Fruit fly (Drosophila melanogaster) whole organism, embryonic: ENCODE results near the gene Tlk.

Experiments used
- Atf3 ChIP-seq: fragments of 200-800 bp; sonication (Bioruptor generic); optimal IDR thresholded peaks from 3 replicates; lab custom pipeline; 2016; ENCODE audit warnings: missing biosample characterization, missing genetic modification characterization
- CG10147 ChIP-seq: fragments of 200-800 bp; sonication (Bioruptor generic); optimal IDR thresholded peaks from 2 replicates; lab custom pipeline; 2019; ENCODE audit warnings: missing biosample characterization, mild to moderate bottlenecking, missing genetic modification characterization, moderate library complexity
- CG10366 ChIP-seq: fragments of 200-800 bp; sonication (Bioruptor generic); IDR thresholded peaks from 2 replicates; pipeline ENCODE4 v1.3.6; 2022; ENCODE audit warnings: missing biosample characterization, missing genetic modification characterization
- CG15514 ChIP-seq: fragments of 200-800 bp; sonication (Bioruptor generic); optimal IDR thresholded peaks from 3 replicates; lab custom pipeline; 2017; ENCODE audit warnings: missing biosample characterization, missing genetic modification characterization, mild to moderate bottlenecking, moderate library complexity, missing genetic modification reagents
- CG17829 ChIP-seq: fragments of 200-800 bp; optimal IDR thresholded peaks from 2 replicates; lab custom pipeline; 2019; ENCODE audit warnings: missing biosample characterization, mild to moderate bottlenecking, missing genetic modification characterization, moderate library complexity
- CG1832 ChIP-seq: fragments of 200-800 bp; sonication (Bioruptor generic); optimal IDR thresholded peaks from 2 replicates; lab custom pipeline; 2017; ENCODE audit warnings: missing biosample characterization, mild to moderate bottlenecking, missing genetic modification characterization, inconsistent platforms
- CG2202 ChIP-seq: fragments of 200-800 bp; sonication (Bioruptor generic); optimal IDR thresholded peaks from 2 replicates; lab custom pipeline; 2018; ENCODE audit warnings: missing biosample characterization, mild to moderate bottlenecking, missing genetic modification characterization
- CG2889 ChIP-seq: fragments of 200-800 bp; sonication (Bioruptor generic); IDR thresholded peaks from 3 replicates; pipeline ENCODE4 v1.3.6; 2022; ENCODE audit warnings: missing biosample characterization, missing genetic modification characterization
- CG4328 ChIP-seq: fragments of 200-800 bp; sonication (Bioruptor generic); optimal IDR thresholded peaks from 3 replicates; lab custom pipeline; 2017; ENCODE audit warnings: missing biosample characterization, missing genetic modification reagents, missing genetic modification characterization
- CG4360 ChIP-seq: fragments of 200-800 bp; sonication (Bioruptor generic); IDR thresholded peaks from 2 replicates; pipeline ENCODE4 v1.3.6; 2022; ENCODE audit warnings: missing biosample characterization, missing genetic modification characterization
- CG5245 ChIP-seq: fragments of 200-800 bp; sonication (Bioruptor generic); optimal IDR thresholded peaks from 3 replicates; lab custom pipeline; 2016; ENCODE audit warnings: missing biosample characterization, missing genetic modification characterization
- CG6654 ChIP-seq: fragments of 200-800 bp; sonication (Bioruptor generic); optimal IDR thresholded peaks from 2 replicates; lab custom pipeline; 2017; ENCODE audit warnings: missing biosample characterization, mild to moderate bottlenecking, missing genetic modification characterization
- CG8388 ChIP-seq: fragments of 200-800 bp; sonication (Bioruptor generic); optimal IDR thresholded peaks from 2 replicates; lab custom pipeline; 2019; ENCODE audit warnings: missing biosample characterization, mild to moderate bottlenecking, missing genetic modification characterization, moderate library complexity
- CG8944 ChIP-seq: fragments of 200-800 bp; sonication (Bioruptor generic); optimal IDR thresholded peaks from 3 replicates; lab custom pipeline; 2016; ENCODE audit warnings: missing biosample characterization, missing genetic modification characterization
- CG9215 ChIP-seq: fragments of 200-800 bp; sonication (Bioruptor generic); IDR thresholded peaks from 2 replicates; pipeline ENCODE4 v1.3.6; 2022; ENCODE audit warnings: missing biosample characterization, missing genetic modification characterization
- CTCF ChIP-seq: fragments of 200-800 bp; sonication (Bioruptor generic); optimal IDR thresholded peaks from 2 replicates; lab custom pipeline; 2017; ENCODE audit warnings: missing biosample characterization, mild to moderate bottlenecking, missing genetic modification characterization, moderate library complexity
- D ChIP-seq, 2 experiments: fragments of 200-800 bp in 1 of 2; fragments of >200 bp in 1 of 2; sonication (Bioruptor generic) in 1 of 2; optimal IDR thresholded peaks; 2 replicates in 1 of 2; 3 replicates in 1 of 2; lab custom pipeline; 2017; ENCODE audit warnings: mild to moderate bottlenecking in 1 of 2, missing biosample characterization in 1 of 2, missing genetic modification characterization in 1 of 2, missing genetic modification reagents in 1 of 2
- Dp ChIP-seq: fragments of 200-800 bp; sonication (Bioruptor generic); optimal IDR thresholded peaks from 2 replicates; lab custom pipeline; 2018; ENCODE audit warnings: missing biosample characterization, mild to moderate bottlenecking, missing genetic modification characterization, moderate library complexity
- HHEX ChIP-seq: fragments of 200-800 bp; sonication (Bioruptor generic); optimal IDR thresholded peaks from 3 replicates; lab custom pipeline; 2017; ENCODE audit warnings: missing biosample characterization, mild to moderate bottlenecking, missing genetic modification characterization, missing genetic modification reagents
- Hsf ChIP-seq: fragments of 200-800 bp; sonication (Bioruptor generic); optimal IDR thresholded peaks from 3 replicates; lab custom pipeline; 2016; ENCODE audit warnings: missing biosample characterization, missing genetic modification characterization
- NC2β ChIP-seq: fragments of 200-800 bp; sonication (Bioruptor generic); optimal IDR thresholded peaks from 2 replicates; lab custom pipeline; 2016; ENCODE audit warnings: missing biosample characterization, missing genetic modification characterization
- Nf-YA ChIP-seq: fragments of 200-800 bp; sonication (Bioruptor generic); IDR thresholded peaks from 2 replicates; pipeline ENCODE4 v1.3.6; 2022; ENCODE audit warnings: missing biosample characterization, missing genetic modification characterization
- NfI ChIP-seq: fragments of 200-800 bp; sonication (Bioruptor generic); optimal IDR thresholded peaks from 3 replicates; lab custom pipeline; 2018; ENCODE audit warnings: missing biosample characterization, mild to moderate bottlenecking, missing genetic modification characterization, moderate library complexity
- Ptx1 ChIP-seq: fragments of 200-800 bp; sonication (Bioruptor generic); IDR thresholded peaks from 2 replicates; pipeline ENCODE4 v1.3.6; 2022; ENCODE audit warnings: missing biosample characterization, missing genetic modification characterization
- Stat92E ChIP-seq, 3 experiments: fragments of >200 bp in 2 of 3; fragments of 200-800 bp in 1 of 3; sonication (Bioruptor generic) in 1 of 3; optimal IDR thresholded peaks; 2 replicates each; lab custom pipeline; 2017 to 2019; ENCODE audit warnings: missing biosample characterization in 3 of 3, missing genetic modification characterization in 3 of 3, mild to moderate bottlenecking in 1 of 3, moderate library complexity in 1 of 3
- Trl ChIP-seq, 3 experiments: fragments of >200 bp in 2 of 3; fragments of 200-800 bp in 1 of 3; sonication (Bioruptor generic) in 1 of 3; optimal IDR thresholded peaks; 2 replicates in 1 of 3; 3 replicates in 2 of 3; lab custom pipeline; 2016 to 2017; ENCODE audit warnings: missing biosample characterization in 1 of 3, missing genetic modification characterization in 1 of 3
- ase ChIP-seq: fragments of 200-800 bp; sonication (Bioruptor generic); IDR thresholded peaks from 3 replicates; pipeline ENCODE4 v1.3.6; 2022; ENCODE audit warnings: missing biosample characterization, missing genetic modification characterization
- chinmo ChIP-seq: fragments of 200-800 bp; sonication (Bioruptor generic); IDR thresholded peaks from 4 replicates; pipeline ENCODE4 v1.3.6; 2022; ENCODE audit warnings: missing biosample characterization, missing genetic modification characterization; ENCODE audit not compliant: partially characterized antibody
- croc ChIP-seq: fragments of 200-800 bp; sonication (Bioruptor generic); conservative IDR thresholded peaks from 3 replicates; pipeline ENCODE4 v1.3.6; 2022; ENCODE audit warnings: missing biosample characterization, missing genetic modification characterization
- crp ChIP-seq, 2 experiments: fragments of 200-800 bp; sonication (Bioruptor generic); optimal IDR thresholded peaks; 2 replicates in 1 of 2; 3 replicates in 1 of 2; lab custom pipeline; 2017; ENCODE audit warnings: missing biosample characterization in 2 of 2, missing genetic modification characterization in 2 of 2, mild to moderate bottlenecking in 1 of 2, moderate library complexity in 1 of 2
- dimm ChIP-seq: fragments of 200-800 bp; sonication (Bioruptor generic); IDR thresholded peaks from 2 replicates; pipeline ENCODE4 v1.3.6; 2022; ENCODE audit warnings: missing biosample characterization, missing genetic modification characterization
- ftz-f1 ChIP-seq: fragments of 200-800 bp; sonication (Bioruptor generic); optimal IDR thresholded peaks from 2 replicates; lab custom pipeline; 2016; ENCODE audit warnings: missing biosample characterization, missing genetic modification characterization
- gt ChIP-seq: fragments of 200-800 bp; sonication (Bioruptor generic); IDR thresholded peaks from 2 replicates; pipeline ENCODE4 v1.3.6; 2022; ENCODE audit warnings: missing biosample characterization, missing genetic modification characterization
- ken ChIP-seq: fragments of 200-800 bp; sonication (Bioruptor generic); IDR thresholded peaks from 3 replicates; pipeline ENCODE4 v1.3.6; 2022; ENCODE audit warnings: missing biosample characterization, missing genetic modification characterization
- knrl ChIP-seq: fragments of 200-800 bp; sonication (Bioruptor generic); IDR thresholded peaks from 3 replicates; pipeline ENCODE4 v1.3.6; 2022; ENCODE audit warnings: missing biosample characterization, missing genetic modification characterization; ENCODE audit not compliant: partially characterized antibody
- phol ChIP-seq: fragments of 200-800 bp; sonication (Bioruptor generic); optimal IDR thresholded peaks from 3 replicates; lab custom pipeline; 2018; ENCODE audit warnings: missing biosample characterization, mild to moderate bottlenecking, missing genetic modification characterization, moderate library complexity
- psq ChIP-seq: fragments of 200-800 bp; sonication (Bioruptor generic); optimal IDR thresholded peaks from 2 replicates; lab custom pipeline; 2017; ENCODE audit warnings: missing biosample characterization, missing genetic modification characterization
- sc ChIP-seq, 3 experiments: fragments of >200 bp in 2 of 3; fragments of 200-800 bp in 1 of 3; sonication (Bioruptor generic) in 1 of 3; optimal IDR thresholded peaks; 2 replicates in 2 of 3; 3 replicates in 1 of 3; lab custom pipeline; 2017; ENCODE audit warnings: mild to moderate bottlenecking in 1 of 3, missing biosample characterization in 1 of 3, missing genetic modification characterization in 1 of 3, missing genetic modification reagents in 1 of 3
- sd ChIP-seq: fragments of 200-800 bp; sonication (Bioruptor generic); optimal IDR thresholded peaks from 3 replicates; lab custom pipeline; 2018; ENCODE audit warnings: missing biosample characterization, mild to moderate bottlenecking, missing genetic modification characterization, moderate library complexity
- shn ChIP-seq: fragments of 200-800 bp; sonication (Bioruptor generic); optimal IDR thresholded peaks from 3 replicates; lab custom pipeline; 2016; ENCODE audit warnings: missing biosample characterization, missing genetic modification characterization
- slp2 ChIP-seq: fragments of 200-800 bp; sonication (Bioruptor generic); optimal IDR thresholded peaks from 2 replicates; lab custom pipeline; 2016; ENCODE audit warnings: missing biosample characterization, missing genetic modification characterization
- sna ChIP-seq: fragments of 200-800 bp; sonication (Bioruptor generic); IDR thresholded peaks from 2 replicates; pipeline ENCODE4 v1.3.6; 2022; ENCODE audit warnings: missing biosample characterization, missing genetic modification characterization; ENCODE audit not compliant: partially characterized antibody
- sob ChIP-seq: fragments of 200-800 bp; sonication (Bioruptor generic); IDR thresholded peaks from 2 replicates; pipeline ENCODE4 v1.3.6; 2022; ENCODE audit warnings: missing biosample characterization, missing genetic modification characterization
- tup ChIP-seq: fragments of 200-800 bp; sonication (Bioruptor generic); optimal IDR thresholded peaks from 2 replicates; lab custom pipeline; 2016; ENCODE audit warnings: missing biosample characterization, mild to moderate bottlenecking, missing genetic modification characterization, moderate library complexity
- unpg ChIP-seq: fragments of 200-800 bp; sonication (Bioruptor generic); optimal IDR thresholded peaks from 3 replicates; lab custom pipeline; 2018; ENCODE audit warnings: missing biosample characterization, mild to moderate bottlenecking, missing genetic modification characterization, moderate library complexity
- wdn ChIP-seq: fragments of 200-800 bp; sonication (Bioruptor generic); IDR thresholded peaks from 2 replicates; pipeline ENCODE4 v1.3.6; 2022; ENCODE audit warnings: missing biosample characterization, missing genetic modification characterization
- wor ChIP-seq: fragments of 200-800 bp; sonication (Bioruptor generic); IDR thresholded peaks from 2 replicates; pipeline ENCODE4 v1.3.6; 2022; ENCODE audit warnings: missing biosample characterization, missing genetic modification characterization
- zf30C ChIP-seq: fragments of 200-800 bp; sonication (Bioruptor generic); optimal IDR thresholded peaks from 3 replicates; lab custom pipeline; 2018; ENCODE audit warnings: missing biosample characterization, mild to moderate bottlenecking, missing genetic modification characterization

The Tlk gene

DNA sequence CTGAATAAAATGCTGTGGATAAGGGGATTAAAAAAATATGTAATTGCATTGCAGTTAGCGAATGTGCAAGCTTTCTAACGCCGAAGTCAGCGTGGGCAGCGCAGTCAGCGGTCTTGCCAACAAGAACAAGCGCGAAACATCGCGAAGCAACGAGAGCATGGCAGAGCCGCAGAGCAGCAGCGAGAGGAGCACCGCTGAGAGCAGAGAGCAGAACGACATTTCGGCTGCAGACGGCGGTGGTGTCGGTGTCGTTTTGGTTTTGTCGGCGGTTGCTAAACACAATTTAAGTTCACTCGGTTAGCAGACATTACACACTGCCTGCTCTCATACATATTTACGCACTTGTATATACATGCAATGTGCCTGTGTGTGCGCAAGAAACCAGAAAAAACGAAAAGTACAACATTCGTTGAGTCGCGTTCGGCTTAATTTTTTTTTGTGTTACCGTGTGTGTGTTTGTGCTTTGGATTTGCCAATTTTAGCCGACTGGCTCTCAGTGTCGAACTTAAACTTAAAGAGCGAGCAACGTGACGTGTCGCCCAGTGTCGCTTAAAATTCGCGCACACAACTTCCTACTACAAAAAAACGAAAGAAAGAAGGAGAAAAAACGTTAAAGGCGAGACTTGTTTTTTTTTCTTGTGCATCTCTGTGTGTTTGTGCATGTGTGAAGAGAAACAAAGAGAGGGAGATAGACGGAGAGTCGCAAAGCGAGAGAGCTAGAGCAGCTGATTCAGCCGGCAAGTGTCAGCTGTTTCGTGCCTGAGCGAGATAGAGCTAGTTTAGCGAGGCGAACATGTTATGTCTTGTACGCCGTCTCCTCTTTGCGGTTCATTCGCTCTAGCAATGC, 56.2 kb downstream of the Tlk start (continued):
- TF ChIP-seq Trl (optimal IDR thresholded peaks at IDR 0.05; lab: Kevin White, UChicago) (peak; percentile 85 to 89), Trl (GFP tag; optimal IDR thresholded peaks at IDR 0.05; lab: Kevin White, UChicago) (no peak), CG4328 (peak; percentile 15), NfI (GFP tag; lab: Kevin White, UChicago) (no peak), CG4360 (peak; percentile 37; the same call in 1 of the 2 replicates), wor (GFP tag; lab: Robert Waterston, UW) (no peak), phol (tag; lab: Kevin White, UChicago) (no peak), Ptx1 (no peak), Nf-YA (no peak), CG8944 (GFP tag; lab: Kevin White, UChicago) (no peak), psq (GFP tag; lab: Kevin White, UChicago) (peak; percentile 72), CG10147 (no peak), CG1832 (peak; percentile 82), sd (tag; lab: Kevin White, UChicago) (peak; percentile 20), CG5245 (GFP tag; lab: Kevin White, UChicago) (no peak), sc (optimal IDR thresholded peaks at IDR 0.05; lab: Kevin White, UChicago) (no peak), sc (GFP tag; optimal IDR thresholded peaks at IDR 0.05; lab: Kevin White, UChicago) (no peak), Dp (GFP tag; lab: Kevin White, UChicago) (no peak), tup (GFP tag; lab: Kevin White, UChicago) (no peak), CG6654 (GFP tag; lab: Kevin White, UChicago) (no peak), NC2β (GFP tag; lab: Kevin White, UChicago) (no peak), sob (GFP tag; lab: Robert Waterston, UW) (no peak), CG9215 (GFP tag; lab: Robert Waterston, UW) (no peak), sna (no peak), dimm (GFP tag; lab: Robert Waterston, UW) (no peak), ase (no peak), crp (GFP tag; optimal IDR thresholded peaks at IDR 0.05; lab: Kevin White, UChicago) (peak; percentile 51 to 84), gt (GFP tag; lab: Robert Waterston, UW) (no peak), slp2 (GFP tag; lab: Kevin White, UChicago) (no peak), D (optimal IDR thresholded peaks at IDR 0.05; lab: Kevin White, UChicago) (no peak), D (GFP tag; optimal IDR thresholded peaks at IDR 0.05; lab: Kevin White, UChicago) (no peak), zf30C (GFP tag; lab: Kevin White, UChicago) (peak; percentile 59), CG2202 (tag; lab: Kevin White, UChicago) (no peak), CG15514 (GFP tag; lab: Kevin White, UChicago) (peak; percentile 2), knrl (GFP tag; lab: Robert Waterston, UW) (no peak), CG8388 (GFP tag; lab: Kevin White, UChicago) (no peak), ftz-f1 (GFP tag; lab: Kevin White, UChicago) (no peak), Atf3 (GFP tag; lab: Kevin White, UChicago) (no peak), chinmo (GFP tag; lab: Robert Waterston, UW) (peak; percentile 91), CG2889 (no peak), wdn (GFP tag; lab: Robert Waterston, UW) (no peak), Stat92E (GFP tag; optimal IDR thresholded peaks at IDR 0.05; lab: Kevin White, UChicago) (no peak), Hsf (GFP tag; lab: Kevin White, UChicago) (no peak), shn (GFP tag; lab: Kevin White, UChicago) (no peak), HHEX (GFP tag; lab: Kevin White, UChicago) (no peak), CG10366 (GFP tag; lab: Robert Waterston, UW) (no peak), CTCF (GFP tag; lab: Kevin White, UChicago) (no peak), croc (GFP tag; lab: Robert Waterston, UW) (no peak), unpg (GFP tag; lab: Kevin White, UChicago) (no peak), ken (GFP tag; lab: Robert Waterston, UW) (no peak), CG17829 (no peak)
